Worm (Caenorhabditis elegans) whole organism, L2 larva: ENCODE results near the gene fbxb-96.

Source experiments
- mab-5 ChIP-seq: fragments of 150-350 bp; optimal IDR thresholded peaks from 2 replicates; lab custom pipeline; 2014; ENCODE audit warnings: missing biosample characterization, missing genetic modification characterization
- snpc-4 ChIP-seq: fragments of 150-350 bp; optimal IDR thresholded peaks from 2 replicates; lab custom pipeline; 2014; ENCODE audit warnings: missing biosample characterization, missing genetic modification characterization
- unc-62 ChIP-seq: fragments of 150-350 bp; optimal IDR thresholded peaks from 2 replicates; lab custom pipeline; 2014; ENCODE audit warnings: missing biosample characterization, missing genetic modification reagents, missing genetic modification characterization

ce11 chrII:1844552-1844951, 5.6 kb downstream of the fbxb-96 start:
- TF ChIP-seq snpc-4 (tag; lab: Kevin White, UChicago), result no peak
- TF ChIP-seq unc-62 (GFP tag; lab: Kevin White, UChicago), result no peak
- no peak for TF ChIP-seq mab-5 (tag; lab: Kevin White, UChicago)
